Fruit fly (Drosophila melanogaster): ENCODE results near the gene bnb.
A peak's percentile ranks its signal among the peaks of the same experiment; 100 is the strongest.

Gene bnb

dm6 chrX:18788143-18788745, 9.2 kb downstream of the bnb start, which contains the start of the genes CG6961 and S6KL (continued):
- TF ChIP-seq NfI (GFP tag; optimal IDR thresholded peaks at IDR 0.05) (no peak), ato (GFP tag; IDR thresholded peaks at IDR 0.05; ENCODE audit: partially characterized antibody) (no peak; the same call in 1 of the 2 replicates), CG5953 (GFP tag; IDR thresholded peaks at IDR 0.05) (no peak), CG4854 (GFP tag; optimal IDR thresholded peaks at IDR 0.05) (no peak), fd64A (GFP tag; optimal IDR thresholded peaks at IDR 0.05) (no peak), BtbVII (GFP tag; optimal IDR thresholded peaks at IDR 0.05) (no peak), Hr51 (GFP tag; optimal IDR thresholded peaks at IDR 0.05) (no peak), TFAM (GFP tag; optimal IDR thresholded peaks at IDR 0.05) (no peak), CG11723 (GFP tag; optimal IDR thresholded peaks at IDR 0.05) (no peak), ewg (GFP tag; optimal IDR thresholded peaks at IDR 0.05) (peak; percentile 84), CG7786 (GFP tag; optimal IDR thresholded peaks at IDR 0.05) (no peak), Nf-YB (GFP tag; optimal IDR thresholded peaks at IDR 0.05) (no peak), CG12299 (tag; optimal IDR thresholded peaks at IDR 0.05) (no peak), disco-r (GFP tag; optimal IDR thresholded peaks at IDR 0.05) (no peak), CG16815 (GFP tag; optimal IDR thresholded peaks at IDR 0.05) (no peak), jumu (GFP tag; optimal IDR thresholded peaks at IDR 0.05) (no peak), ken (GFP tag; IDR thresholded peaks at IDR 0.05) (no peak), CG12391 (tag; optimal IDR thresholded peaks at IDR 0.05) (peak; percentile 34), Deaf1 (tag; optimal IDR thresholded peaks at IDR 0.05) (peak; percentile 21), chif (GFP tag; optimal IDR thresholded peaks at IDR 0.05) (no peak), run (tag; optimal IDR thresholded peaks at IDR 0.05) (no peak), wor (GFP tag; IDR thresholded peaks at IDR 0.05) (no peak), CG12769 (tag; optimal IDR thresholded peaks at IDR 0.05) (no peak), slou (GFP tag; optimal IDR thresholded peaks at IDR 0.05) (no peak), pho (GFP tag; optimal IDR thresholded peaks at IDR 0.05) (no peak), Poxn (GFP tag; IDR thresholded peaks at IDR 0.05) (no peak), CG11456 (GFP tag; IDR thresholded peaks at IDR 0.05) (no peak), ara (GFP tag; IDR thresholded peaks at IDR 0.05) (no peak), Ptx1 (GFP tag; IDR thresholded peaks at IDR 0.05) (no peak), corto (GFP tag; optimal IDR thresholded peaks at IDR 0.05) (no peak), gro (GFP tag; optimal IDR thresholded peaks at IDR 0.05) (no peak), CG17912 (GFP tag; optimal IDR thresholded peaks at IDR 0.05) (no peak), rib (GFP tag; IDR thresholded peaks at IDR 0.05) (no peak), ab (GFP tag; optimal IDR thresholded peaks at IDR 0.05) (no peak), CG4424 (GFP tag; optimal IDR thresholded peaks at IDR 0.05) (no peak), Six4 (GFP tag; optimal IDR thresholded peaks at IDR 0.05) (no peak), CG15269 (tag; optimal IDR thresholded peaks at IDR 0.05) (no peak), chinmo (GFP tag; IDR thresholded peaks at IDR 0.05; ENCODE audit: partially characterized antibody) (0 out of 4 replicates have a peak, but pooled peaks have one; percentile 11), so (GFP tag; IDR thresholded peaks at IDR 0.05) (no peak), hkb (optimal IDR thresholded peaks at IDR 0.05) (peak; percentile 57), hkb (GFP tag; IDR thresholded peaks at IDR 0.05) (no peak), CG18476 (GFP tag; optimal IDR thresholded peaks at IDR 0.05) (no peak), Hr3 (GFP tag; optimal IDR thresholded peaks at IDR 0.05) (no peak), gt (GFP tag; IDR thresholded peaks at IDR 0.05) (no peak), unc-4 (GFP tag; IDR thresholded peaks at IDR 0.05; ENCODE audit: partially characterized antibody) (peak; percentile 76), CG16813 (GFP tag; IDR thresholded peaks at IDR 0.05; ENCODE audit: partially characterized antibody) (peak; percentile 87), croc (GFP tag; conservative IDR thresholded peaks at IDR 0.05) (no peak), Chrac-16 (GFP tag; optimal IDR thresholded peaks at IDR 0.05) (no peak), NK7.1 (GFP tag; optimal IDR thresholded peaks at IDR 0.05) (no peak), Jarid2 (GFP tag; optimal IDR thresholded peaks at IDR 0.05) (no peak), Sox100B (GFP tag; optimal IDR thresholded peaks at IDR 0.05) (no peak)
